Worm (Caenorhabditis elegans) whole organism, late embryonic: ENCODE measurements around the gene rund-1.

Experiments
- ceh-45 ChIP-seq: fragments of 200-800 bp; sonication (Bioruptor generic); IDR thresholded peaks from 2 replicates; pipeline ENCODE4 v1.3.6; 2022; ENCODE audit warnings: missing genetic modification reagents, missing genetic modification characterization, missing compliant biosample characterization
- fkh-10 ChIP-seq: fragments of 150-350 bp; optimal IDR thresholded peaks from 2 replicates; lab custom pipeline; 2014; ENCODE audit warnings: missing biosample characterization, missing genetic modification reagents, missing genetic modification characterization
- pqm-1 ChIP-seq: sonication (generic microtip); optimal IDR thresholded peaks from 2 replicates; lab custom pipeline; 2016; ENCODE audit warnings: missing genetic modification characterization, missing compliant biosample characterization
- sox-4 ChIP-seq: sonication (generic microtip); optimal IDR thresholded peaks from 2 replicates; lab custom pipeline; 2017; ENCODE audit warnings: mild to moderate bottlenecking, missing genetic modification characterization, inconsistent platforms, missing compliant biosample characterization

- TF ChIP-seq pqm-1 (tag; lab: Kevin White, UChicago) (no peak), sox-4 (no peak), ceh-45 (no peak), fkh-10 (no peak)
Observed at ce11 chrX:642817-643216, 18.8 kb downstream of the rund-1 start.
